Worm (Caenorhabditis elegans): ENCODE data around the gene str-55.

Gene str-55

ce11 chrV:16435510-16435909 lies 18.6 kb upstream of the str-55 start, which contains the start of the genes F26D2.13 and F26D2.14:
Gene F26D2.13, minus strand, starts transcription at chrV:16435610.
Gene F26D2.14, plus strand, starts transcription at chrV:16435855.
- no peak for TF ChIP-seq mep-1 (tag; optimal IDR thresholded peaks at IDR 0.05)

ce11 chrV:16433471-16433870 lies 16.6 kb upstream of the str-55 start, which contains the start of gene clec-234:
Gene clec-234, minus strand, starts transcription at chrV:16433571.
- TF ChIP-seq hlh-1 (tag; optimal IDR thresholded peaks at IDR 0.05) (no peak), bed-3 (GFP tag; optimal IDR thresholded peaks at IDR 0.05) (no peak), lin-32 (GFP tag; optimal IDR thresholded peaks at IDR 0.05) (no peak), elt-1 (tag; optimal IDR thresholded peaks at IDR 0.05; ENCODE audit: borderline replicate concordance, insufficient read depth) (no peak), M03D4.4 (tag; optimal IDR thresholded peaks at IDR 0.05) (no peak), lsy-2 (tag; optimal IDR thresholded peaks at IDR 0.05) (no peak), ceh-39 (tag; optimal IDR thresholded peaks at IDR 0.05) (no peak), unc-62 (GFP tag; optimal IDR thresholded peaks at IDR 0.05) (no peak), ztf-11 (tag; optimal IDR thresholded peaks at IDR 0.05) (no peak), blmp-1 (tag; optimal IDR thresholded peaks at IDR 0.05) (no peak), nhr-28 (tag; optimal IDR thresholded peaks at IDR 0.05) (no peak), drap-1 (GFP tag; optimal IDR thresholded peaks at IDR 0.05) (no peak), sptf-1 (tag; optimal IDR thresholded peaks at IDR 0.05) (no peak), ceh-43 (GFP tag; optimal IDR thresholded peaks at IDR 0.05) (no peak), elt-3 (tag; optimal IDR thresholded peaks at IDR 0.05) (no peak), flh-1 (GFP tag; optimal IDR thresholded peaks at IDR 0.05) (no peak), mab-5 (tag; optimal IDR thresholded peaks at IDR 0.05) (no peak)

ce11 chrV:16429940-16430339 lies 13.0 kb upstream of the str-55 start, which contains the start of gene str-73:
Gene str-73, plus strand, starts transcription at chrV:16430240.
- no peak for TF ChIP-seq sptf-1 (tag; optimal IDR thresholded peaks at IDR 0.05)
- TF ChIP-seq nhr-237 (tag; optimal IDR thresholded peaks at IDR 0.05): no peak
- no peak for TF ChIP-seq pha-4 (tag; optimal IDR thresholded peaks at IDR 0.05)
- no peak for TF ChIP-seq ceh-39 (tag; optimal IDR thresholded peaks at IDR 0.05)
- TF ChIP-seq mep-1 (tag; optimal IDR thresholded peaks at IDR 0.05): no peak
- TF ChIP-seq snpc-4 (tag; optimal IDR thresholded peaks at IDR 0.05): no peak

- TF ChIP-seq mls-2 (tag; optimal IDR thresholded peaks at IDR 0.05): no peak
These were observed 12.6 kb upstream of the str-55 start, which contains the start of gene F26D2.10 for ce11 chrV:16429503-16429902. Gene F26D2.10, minus strand, starts transcription at chrV:16429603.

ce11 chrV:16424428-16424827 lies 7.5 kb upstream of the str-55 start, which contains the start of gene srw-29:
Gene srw-29, minus strand, starts transcription at chrV:16424528.
- TF ChIP-seq mep-1 (tag; optimal IDR thresholded peaks at IDR 0.05) (no peak), snpc-4 (tag; optimal IDR thresholded peaks at IDR 0.05) (no peak), blmp-1 (tag; optimal IDR thresholded peaks at IDR 0.05) (no peak)

ce11 chrV:16420696-16421095 lies 3.8 kb upstream of the str-55 start, which contains the start of gene srw-48:
Gene srw-48, plus strand, starts transcription at chrV:16420996.
- TF ChIP-seq ham-2 (GFP tag; optimal IDR thresholded peaks at IDR 0.05) (no peak), drap-1 (GFP tag; optimal IDR thresholded peaks at IDR 0.05) (no peak), tbx-8 (GFP tag; optimal IDR thresholded peaks at IDR 0.05) (no peak), ceh-43 (GFP tag; optimal IDR thresholded peaks at IDR 0.05) (no peak), elt-3 (tag; optimal IDR thresholded peaks at IDR 0.05) (no peak), nhr-12 (tag; optimal IDR thresholded peaks at IDR 0.05) (no peak), ceh-39 (tag; optimal IDR thresholded peaks at IDR 0.05) (no peak), pha-4 (tag; optimal IDR thresholded peaks at IDR 0.05) (no peak), sem-2 (GFP tag; optimal IDR thresholded peaks at IDR 0.05) (no peak), ces-1 (GFP tag; optimal IDR thresholded peaks at IDR 0.05) (no peak), flh-1 (GFP tag; optimal IDR thresholded peaks at IDR 0.05) (no peak)

ce11 chrV:16419769-16420168 lies 2.9 kb upstream of the str-55 start, which contains the start of gene F26D2.16:
Gene F26D2.16, minus strand, starts transcription at chrV:16419869.
- TF ChIP-seq ceh-43 (GFP tag; optimal IDR thresholded peaks at IDR 0.05) (no peak), blmp-1 (tag; optimal IDR thresholded peaks at IDR 0.05) (no peak), cnd-1 (tag; optimal IDR thresholded peaks at IDR 0.05) (no peak), zip-8 (tag; optimal IDR thresholded peaks at IDR 0.05) (no peak), pha-4 (tag; optimal IDR thresholded peaks at IDR 0.05) (no peak), tbx-8 (GFP tag; optimal IDR thresholded peaks at IDR 0.05) (no peak), nhr-2 (tag; optimal IDR thresholded peaks at IDR 0.05) (no peak), mls-2 (tag; optimal IDR thresholded peaks at IDR 0.05) (no peak), sem-2 (GFP tag; optimal IDR thresholded peaks at IDR 0.05) (no peak), ceh-39 (tag; optimal IDR thresholded peaks at IDR 0.05) (no peak), bed-3 (GFP tag; optimal IDR thresholded peaks at IDR 0.05) (no peak), nhr-28 (tag; optimal IDR thresholded peaks at IDR 0.05) (no peak), unc-120 (tag; optimal IDR thresholded peaks at IDR 0.05; ENCODE audit: poor library complexity, severe bottlenecking) (no peak), nhr-237 (tag; optimal IDR thresholded peaks at IDR 0.05) (no peak), ztf-11 (tag; optimal IDR thresholded peaks at IDR 0.05) (no peak), ham-2 (GFP tag; optimal IDR thresholded peaks at IDR 0.05) (no peak), drap-1 (GFP tag; optimal IDR thresholded peaks at IDR 0.05) (no peak)

Measured in whole organism, mixed stage, embryonic.